Fruit fly (Drosophila melanogaster) S2 (cell line): ENCODE results near the gene CG14712.

Source experiments
- CG8478 ChIP-seq: fragments of >200 bp; optimal IDR thresholded peaks from 2 replicates; lab custom pipeline; 2018
- CTCF ChIP-seq, 2 experiments: fragments of >200 bp; optimal IDR thresholded peaks; 2 replicates each; lab custom pipeline; 2018

DNA sequence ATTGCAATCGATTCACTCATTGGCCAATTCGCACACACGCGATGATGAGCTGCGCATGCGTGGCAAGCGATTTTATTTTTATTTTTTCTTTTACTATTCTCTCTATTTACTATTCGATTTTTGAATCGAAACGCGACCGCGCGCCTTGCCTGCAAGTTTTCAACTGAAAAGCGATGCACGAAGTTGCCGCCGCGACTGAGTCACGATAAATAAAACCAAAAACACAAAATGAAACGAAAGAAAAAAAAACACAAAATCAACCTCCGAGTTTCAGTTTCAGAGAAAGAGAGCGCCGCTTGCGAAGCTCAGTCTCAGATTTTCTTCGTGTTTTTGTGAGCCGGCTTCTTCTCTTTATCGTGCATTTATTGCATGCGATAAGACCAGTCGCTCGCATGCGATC lies 18.3 kb downstream of the CG14712 start:
- TF ChIP-seq CG8478 (lab: Kevin White, UChicago) (no peak), CTCF (optimal IDR thresholded peaks at IDR 0.05; lab: Kevin White, UChicago) (no peak)
